Worm (Caenorhabditis elegans): ENCODE results near the gene srd-38.
A peak's percentile ranks its signal among the peaks of the same experiment; 100 is the strongest.

Gene srd-38

ce11 chrX:13307852-13308251, 16.2 kb downstream of the srd-38 start:
- TF ChIP-seq nfya-1 (tag; optimal IDR thresholded peaks at IDR 0.05; ENCODE audit: insufficient read depth) (peak; percentile 8), nhr-43 (tag; optimal IDR thresholded peaks at IDR 0.05; ENCODE audit: poor library complexity, severe bottlenecking) (peak; percentile 7), mml-1 (tag; optimal IDR thresholded peaks at IDR 0.05) (no peak), nhr-77 (tag; optimal IDR thresholded peaks at IDR 0.05) (no peak), ceh-16 (tag; optimal IDR thresholded peaks at IDR 0.05) (no peak)

ce11 chrX:13308745-13309144, 17.1 kb downstream of the srd-38 start, which contains the start of gene srxa-8:
Gene srxa-8 (minus strand): TSS chrX:13308845.
- TF ChIP-seq jun-1 (tag; optimal IDR thresholded peaks at IDR 0.05): no peak
- TF ChIP-seq ama-1 (optimal IDR thresholded peaks at IDR 0.05): no peak
- no peak for TF ChIP-seq R02D3.7 (tag; optimal IDR thresholded peaks at IDR 0.05)
- no peak for TF ChIP-seq ceh-28 (tag; optimal IDR thresholded peaks at IDR 0.05)
- TF ChIP-seq lin-15B (tag; optimal IDR thresholded peaks at IDR 0.05): no peak
- TF ChIP-seq nhr-77 (tag; optimal IDR thresholded peaks at IDR 0.05): no peak
- no peak for TF ChIP-seq ceh-82 (tag; optimal IDR thresholded peaks at IDR 0.05)
- no peak for TF ChIP-seq zag-1 (tag; optimal IDR thresholded peaks at IDR 0.05)
- TF ChIP-seq fkh-2 (tag; optimal IDR thresholded peaks at IDR 0.05): no peak
- TF ChIP-seq nfya-1 (tag; optimal IDR thresholded peaks at IDR 0.05; ENCODE audit: insufficient read depth): no peak
- no peak for TF ChIP-seq ztf-4 (tag; optimal IDR thresholded peaks at IDR 0.05)
- TF ChIP-seq nhr-67 (tag; optimal IDR thresholded peaks at IDR 0.05): no peak

- TF ChIP-seq lin-39 (tag; optimal IDR thresholded peaks at IDR 0.05) (no peak), lin-15B (tag; optimal IDR thresholded peaks at IDR 0.05) (no peak), unc-39 (tag; optimal IDR thresholded peaks at IDR 0.05) (no peak), sea-2 (GFP tag; optimal IDR thresholded peaks at IDR 0.05) (no peak), jun-1 (tag; optimal IDR thresholded peaks at IDR 0.05) (peak; percentile 23), aly-2 (tag; optimal IDR thresholded peaks at IDR 0.05) (no peak), pqm-1 (tag; optimal IDR thresholded peaks at IDR 0.05) (peak; percentile 96), lsy-12 (tag; optimal IDR thresholded peaks at IDR 0.05) (peak; percentile 5), eor-1 (tag; optimal IDR thresholded peaks at IDR 0.05) (no peak), egl-27 (tag; optimal IDR thresholded peaks at IDR 0.05) (no peak), pha-4 (tag; optimal IDR thresholded peaks at IDR 0.05) (peak; percentile 76), mml-1 (tag; optimal IDR thresholded peaks at IDR 0.05) (no peak), elt-2 (tag; optimal IDR thresholded peaks at IDR 0.05) (peak; percentile 97)
Measured at ce11 chrX:13310763-13311162, 19.2 kb downstream of the srd-38 start.

ce11 chrX:13311641-13312423, 20.2 kb downstream of the srd-38 start, which contains the start of gene F46G10.1:
Gene F46G10.1 (minus strand): TSS chrX:13311755.
- TF ChIP-seq pha-4 (tag; optimal IDR thresholded peaks at IDR 0.05): peak; percentile 58
- TF ChIP-seq sea-2 (GFP tag; optimal IDR thresholded peaks at IDR 0.05): no peak
- TF ChIP-seq elt-2 (tag; optimal IDR thresholded peaks at IDR 0.05): peak; percentile 73
- TF ChIP-seq pqm-1 (tag; optimal IDR thresholded peaks at IDR 0.05): peak; percentile 81
- peak; percentile 25 for TF ChIP-seq fos-1 (tag; optimal IDR thresholded peaks at IDR 0.05)

- no peak for TF ChIP-seq fkh-10 (GFP tag; optimal IDR thresholded peaks at IDR 0.05)
- TF ChIP-seq pha-4 (tag; optimal IDR thresholded peaks at IDR 0.05): no peak
- TF ChIP-seq nhr-23 (tag; optimal IDR thresholded peaks at IDR 0.05): peak; percentile 37
- TF ChIP-seq elt-1 (tag; optimal IDR thresholded peaks at IDR 0.05): no peak
- no peak for TF ChIP-seq elt-2 (tag; optimal IDR thresholded peaks at IDR 0.05)
- TF ChIP-seq ceh-9 (tag; optimal IDR thresholded peaks at IDR 0.05): no peak
- TF ChIP-seq hmg-11 (tag; optimal IDR thresholded peaks at IDR 0.05): no peak
- no peak for TF ChIP-seq daf-12 (tag; optimal IDR thresholded peaks at IDR 0.05)
- TF ChIP-seq nhr-25 (tag; optimal IDR thresholded peaks at IDR 0.05): peak; percentile 61
- no peak for TF ChIP-seq skn-1 (tag; optimal IDR thresholded peaks at IDR 0.05)
- TF ChIP-seq R02D3.7 (tag; optimal IDR thresholded peaks at IDR 0.05): no peak
- TF ChIP-seq egl-27 (tag; optimal IDR thresholded peaks at IDR 0.05): no peak
- TF ChIP-seq lin-15B (tag; optimal IDR thresholded peaks at IDR 0.05): no peak
- no peak for TF ChIP-seq ceh-16 (tag; optimal IDR thresholded peaks at IDR 0.05)
- no peak for TF ChIP-seq unc-62 (GFP tag; optimal IDR thresholded peaks at IDR 0.05)
- no peak for TF ChIP-seq nfya-1 (tag; optimal IDR thresholded peaks at IDR 0.05; ENCODE audit: insufficient read depth)
- TF ChIP-seq ceh-82 (tag; optimal IDR thresholded peaks at IDR 0.05): no peak
- no peak for TF ChIP-seq aly-2 (tag; optimal IDR thresholded peaks at IDR 0.05)
- no peak for TF ChIP-seq zag-1 (tag; optimal IDR thresholded peaks at IDR 0.05)
- TF ChIP-seq nhr-43 (tag; optimal IDR thresholded peaks at IDR 0.05; ENCODE audit: poor library complexity, severe bottlenecking): peak; percentile 8
- no peak for TF ChIP-seq ZK546.5 (tag; optimal IDR thresholded peaks at IDR 0.05)
Measured at ce11 chrX:13315093-13315492, 23.5 kb downstream of the srd-38 start.
